Fruit fly (Drosophila melanogaster) whole organism, embryonic: Measurements from ENCODE around the gene mRpS26.

Experiments
- Adf1 ChIP-seq: fragments of 200-800 bp; sonication (Bioruptor generic); IDR thresholded peaks from 2 replicates; pipeline ENCODE4 v1.3.6; 2022; ENCODE audit warnings: missing biosample characterization, missing genetic modification characterization
- Asciz ChIP-seq: fragments of 200-800 bp; sonication (Bioruptor generic); optimal IDR thresholded peaks from 2 replicates; lab custom pipeline; 2017; ENCODE audit warnings: missing biosample characterization, mild to moderate bottlenecking, missing genetic modification characterization, missing genetic modification reagents
- Bdp1 ChIP-seq: fragments of 200-800 bp; sonication (Bioruptor generic); optimal IDR thresholded peaks from 3 replicates; lab custom pipeline; 2016; ENCODE audit warnings: missing biosample characterization, missing genetic modification characterization
- CG10431 ChIP-seq: fragments of 200-800 bp; sonication (Bioruptor generic); optimal IDR thresholded peaks from 3 replicates; lab custom pipeline; 2018; ENCODE audit warnings: missing biosample characterization, mild to moderate bottlenecking, missing genetic modification characterization
- CG10462 ChIP-seq: fragments of 200-800 bp; sonication (Bioruptor generic); optimal IDR thresholded peaks from 2 replicates; lab custom pipeline; 2016; ENCODE audit warnings: missing biosample characterization, missing genetic modification characterization
- CG10654 ChIP-seq: fragments of 200-800 bp; sonication (Bioruptor generic); optimal IDR thresholded peaks from 2 replicates; lab custom pipeline; 2016; ENCODE audit warnings: missing biosample characterization, missing genetic modification characterization
- CG11085 ChIP-seq: fragments of 200-800 bp; sonication (Bioruptor generic); IDR thresholded peaks from 2 replicates; pipeline ENCODE4 v1.3.6; 2022; ENCODE audit warnings: missing biosample characterization, missing genetic modification characterization
- CG11247 ChIP-seq: fragments of 200-800 bp; sonication (Bioruptor generic); IDR thresholded peaks from 2 replicates; pipeline ENCODE4 v1.3.6; 2022; ENCODE audit warnings: missing biosample characterization, missing genetic modification characterization
- CG11560 ChIP-seq: fragments of 200-800 bp; sonication (Bioruptor generic); IDR thresholded peaks from 3 replicates; pipeline ENCODE4 v1.3.6; 2022; ENCODE audit warnings: missing biosample characterization, missing genetic modification characterization
- CG13123 ChIP-seq: fragments of 200-800 bp; sonication (Bioruptor generic); optimal IDR thresholded peaks from 2 replicates; lab custom pipeline; 2016; ENCODE audit warnings: missing biosample characterization, missing genetic modification characterization
- CG15073 ChIP-seq: fragments of 200-800 bp; sonication (Bioruptor generic); optimal IDR thresholded peaks from 2 replicates; lab custom pipeline; 2016; ENCODE audit warnings: missing biosample characterization, missing genetic modification characterization
- CG15269 ChIP-seq: fragments of 200-800 bp; sonication (Bioruptor generic); optimal IDR thresholded peaks from 2 replicates; lab custom pipeline; 2018; ENCODE audit warnings: missing biosample characterization, mild to moderate bottlenecking, missing genetic modification characterization, moderate library complexity
- CG16779 ChIP-seq: fragments of 200-800 bp; sonication (Bioruptor generic); IDR thresholded peaks from 2 replicates; pipeline ENCODE4 v1.3.6; 2022; ENCODE audit warnings: missing biosample characterization, missing genetic modification characterization
- CG16813 ChIP-seq: fragments of 200-800 bp; sonication (Bioruptor generic); IDR thresholded peaks from 3 replicates; pipeline ENCODE4 v1.3.6; 2022; ENCODE audit warnings: missing biosample characterization, missing genetic modification characterization; ENCODE audit not compliant: partially characterized antibody
- CG5180 ChIP-seq: fragments of 200-800 bp; sonication (Bioruptor generic); optimal IDR thresholded peaks from 3 replicates; lab custom pipeline; 2017; ENCODE audit warnings: missing biosample characterization, missing genetic modification characterization, mild to moderate bottlenecking, moderate library complexity, missing genetic modification reagents
- CG6689 ChIP-seq: fragments of 200-800 bp; sonication (Bioruptor generic); IDR thresholded peaks from 2 replicates; pipeline ENCODE4 v1.3.6; 2022; ENCODE audit warnings: missing biosample characterization, missing genetic modification characterization
- CG8388 ChIP-seq: fragments of 200-800 bp; sonication (Bioruptor generic); optimal IDR thresholded peaks from 2 replicates; lab custom pipeline; 2019; ENCODE audit warnings: missing biosample characterization, mild to moderate bottlenecking, missing genetic modification characterization, moderate library complexity
- CG9215 ChIP-seq: fragments of 200-800 bp; sonication (Bioruptor generic); IDR thresholded peaks from 2 replicates; pipeline ENCODE4 v1.3.6; 2022; ENCODE audit warnings: missing biosample characterization, missing genetic modification characterization
- CG9609 ChIP-seq: fragments of 200-800 bp; sonication (Bioruptor generic); optimal IDR thresholded peaks from 3 replicates; lab custom pipeline; 2016; ENCODE audit warnings: missing biosample characterization, missing genetic modification characterization
- CkIIα-i1 ChIP-seq: fragments of 200-800 bp; sonication (Bioruptor generic); IDR thresholded peaks from 2 replicates; pipeline ENCODE4 v1.3.6; 2022; ENCODE audit warnings: missing biosample characterization, missing genetic modification characterization
- Dp ChIP-seq: fragments of 200-800 bp; sonication (Bioruptor generic); optimal IDR thresholded peaks from 2 replicates; lab custom pipeline; 2018; ENCODE audit warnings: missing biosample characterization, mild to moderate bottlenecking, missing genetic modification characterization, moderate library complexity
- Drgx ChIP-seq: fragments of 200-800 bp; sonication (Bioruptor generic); IDR thresholded peaks from 2 replicates; pipeline ENCODE4 v1.3.6; 2022; ENCODE audit warnings: missing biosample characterization, missing genetic modification characterization
- Fer1 ChIP-seq: fragments of 200-800 bp; sonication (Bioruptor generic); optimal IDR thresholded peaks from 2 replicates; lab custom pipeline; 2017; ENCODE audit warnings: missing biosample characterization, mild to moderate bottlenecking, missing genetic modification characterization
- Hr3 ChIP-seq: fragments of 200-800 bp; sonication (Bioruptor generic); optimal IDR thresholded peaks from 3 replicates; lab custom pipeline; 2016; ENCODE audit warnings: missing biosample characterization, missing genetic modification characterization
- Kr ChIP-seq: fragments of 200-800 bp; sonication (Bioruptor generic); optimal IDR thresholded peaks from 2 replicates; lab custom pipeline; 2017; ENCODE audit warnings: missing biosample characterization, mild to moderate bottlenecking, missing genetic modification characterization
- MBD-R2 ChIP-seq: fragments of 200-800 bp; sonication (Bioruptor generic); IDR thresholded peaks from 2 replicates; pipeline ENCODE4 v1.3.6; 2022; ENCODE audit warnings: missing biosample characterization, missing genetic modification characterization
- MTF-1 ChIP-seq: fragments of 200-800 bp; sonication (Bioruptor generic); optimal IDR thresholded peaks from 2 replicates; lab custom pipeline; 2018; ENCODE audit warnings: missing biosample characterization, mild to moderate bottlenecking, missing genetic modification characterization, borderline replicate concordance
- Meics ChIP-seq: fragments of 200-800 bp; sonication (Bioruptor generic); optimal IDR thresholded peaks from 2 replicates; lab custom pipeline; 2017; ENCODE audit warnings: missing biosample characterization, mild to moderate bottlenecking, missing genetic modification characterization
- Optix ChIP-seq: fragments of 200-800 bp; sonication (Bioruptor generic); IDR thresholded peaks from 3 replicates; pipeline ENCODE4 v1.3.6; 2022; ENCODE audit warnings: missing biosample characterization, missing genetic modification characterization
- Ptx1 ChIP-seq: fragments of 200-800 bp; sonication (Bioruptor generic); IDR thresholded peaks from 2 replicates; pipeline ENCODE4 v1.3.6; 2022; ENCODE audit warnings: missing biosample characterization, missing genetic modification characterization
- Trl ChIP-seq, 3 experiments: fragments of >200 bp in 2 of 3; fragments of 200-800 bp in 1 of 3; sonication (Bioruptor generic) in 1 of 3; optimal IDR thresholded peaks; 2 replicates in 1 of 3; 3 replicates in 2 of 3; lab custom pipeline; 2016 to 2017; ENCODE audit warnings: missing biosample characterization in 1 of 3, missing genetic modification characterization in 1 of 3
- ac ChIP-seq: fragments of 200-800 bp; sonication (Bioruptor generic); optimal IDR thresholded peaks from 3 replicates; lab custom pipeline; 2017; ENCODE audit warnings: missing biosample characterization, mild to moderate bottlenecking, missing genetic modification characterization
- al ChIP-seq: fragments of 200-800 bp; sonication (Bioruptor generic); IDR thresholded peaks from 2 replicates; pipeline ENCODE4 v1.3.6; 2022; ENCODE audit warnings: missing biosample characterization, missing genetic modification characterization
- ash1 ChIP-seq: fragments of 200-800 bp; sonication (Bioruptor generic); optimal IDR thresholded peaks from 2 replicates; lab custom pipeline; 2018; ENCODE audit warnings: missing biosample characterization, mild to moderate bottlenecking, missing genetic modification characterization
- bcd ChIP-seq: fragments of 200-800 bp; sonication (Bioruptor generic); optimal IDR thresholded peaks from 2 replicates; lab custom pipeline; 2017; ENCODE audit warnings: missing biosample characterization, mild to moderate bottlenecking, missing genetic modification characterization
- btn ChIP-seq: fragments of 200-800 bp; sonication (Bioruptor generic); optimal IDR thresholded peaks from 2 replicates; lab custom pipeline; 2016; ENCODE audit warnings: missing biosample characterization, missing genetic modification characterization
- cg ChIP-seq: fragments of 200-800 bp; sonication (Bioruptor generic); optimal IDR thresholded peaks from 3 replicates; lab custom pipeline; 2019; ENCODE audit warnings: missing biosample characterization, mild to moderate bottlenecking, missing genetic modification characterization, moderate library complexity
- crp ChIP-seq, 2 experiments: fragments of 200-800 bp; sonication (Bioruptor generic); optimal IDR thresholded peaks; 2 replicates in 1 of 2; 3 replicates in 1 of 2; lab custom pipeline; 2017; ENCODE audit warnings: missing biosample characterization in 2 of 2, missing genetic modification characterization in 2 of 2, mild to moderate bottlenecking in 1 of 2, moderate library complexity in 1 of 2
- exex ChIP-seq: fragments of 200-800 bp; sonication (Bioruptor generic); optimal IDR thresholded peaks from 4 replicates; lab custom pipeline; 2018; ENCODE audit warnings: missing biosample characterization, mild to moderate bottlenecking, missing genetic modification characterization, moderate library complexity
- fu2 ChIP-seq: fragments of 200-800 bp; sonication (Bioruptor generic); optimal IDR thresholded peaks from 2 replicates; lab custom pipeline; 2016; ENCODE audit warnings: missing biosample characterization, missing genetic modification characterization
- gsb ChIP-seq: fragments of 200-800 bp; sonication (Bioruptor generic); IDR thresholded peaks from 2 replicates; pipeline ENCODE4 v1.3.6; 2022; ENCODE audit warnings: missing biosample characterization, missing genetic modification characterization
- h ChIP-seq: fragments of >200 bp; optimal IDR thresholded peaks from 2 replicates; lab custom pipeline; 2017
- hkb ChIP-seq, 2 experiments: fragments of 200-800 bp in 1 of 2; fragments of >200 bp in 1 of 2; sonication (Bioruptor generic) in 1 of 2; IDR thresholded peaks in 1 of 2; optimal IDR thresholded peaks in 1 of 2; 2 replicates each; pipeline versions ENCODE4 v1.3.6 to Lab custom; 2017 to 2022; ENCODE audit warnings: missing biosample characterization in 1 of 2, missing genetic modification characterization in 1 of 2
- ind ChIP-seq: fragments of 200-800 bp; sonication (Bioruptor generic); optimal IDR thresholded peaks from 3 replicates; lab custom pipeline; 2016; ENCODE audit warnings: missing biosample characterization, missing genetic modification characterization
- ken ChIP-seq: fragments of 200-800 bp; sonication (Bioruptor generic); IDR thresholded peaks from 3 replicates; pipeline ENCODE4 v1.3.6; 2022; ENCODE audit warnings: missing biosample characterization, missing genetic modification characterization
- nom ChIP-seq: fragments of 200-800 bp; sonication (Bioruptor generic); optimal IDR thresholded peaks from 2 replicates; lab custom pipeline; 2017; ENCODE audit warnings: missing biosample characterization, missing genetic modification characterization, mild to moderate bottlenecking, moderate library complexity, missing genetic modification reagents
- pb ChIP-seq: fragments of 200-800 bp; sonication (Bioruptor generic); optimal IDR thresholded peaks from 3 replicates; lab custom pipeline; 2016; ENCODE audit warnings: missing biosample characterization, missing genetic modification characterization
- trem ChIP-seq: fragments of 200-800 bp; optimal IDR thresholded peaks from 3 replicates; lab custom pipeline; 2019; ENCODE audit warnings: missing biosample characterization, mild to moderate bottlenecking, missing genetic modification characterization, moderate library complexity

mRpS26 gene

dm6 chr3L:18114038-18114926 is 7.9 kb downstream of the mRpS26 start (continued):
- peak; percentile 43 for TF ChIP-seq CG5180 (GFP tag; lab: Kevin White, UChicago)
- no peak; the same call in 1 of the 2 replicates for TF ChIP-seq CG6689 (GFP tag; lab: Robert Waterston, UW)
- TF ChIP-seq CkIIα-i1, result no peak
- TF ChIP-seq CG13123, result no peak
- TF ChIP-seq Kr, result no peak
- TF ChIP-seq CG10431 (GFP tag; lab: Kevin White, UChicago), result peak; percentile 95
- no peak for TF ChIP-seq gsb (GFP tag; lab: Robert Waterston, UW)
- TF ChIP-seq btn, result peak; percentile 64
- peak; percentile 18 for TF ChIP-seq exex (tag; lab: Kevin White, UChicago)
- TF ChIP-seq Meics, result peak; percentile 66
- peak; percentile 14 for TF ChIP-seq Bdp1 (GFP tag; lab: Kevin White, UChicago)
- TF ChIP-seq bcd (GFP tag; lab: Kevin White, UChicago), result no peak
- TF ChIP-seq al (GFP tag; lab: Robert Waterston, UW), result no peak
- TF ChIP-seq MTF-1 (GFP tag; lab: Kevin White, UChicago), result peak; percentile 55
- TF ChIP-seq cg, result no peak
- TF ChIP-seq CG16779 (GFP tag; lab: Robert Waterston, UW), result peak; percentile 70
- no peak for TF ChIP-seq CG8388 (GFP tag; lab: Kevin White, UChicago)
- TF ChIP-seq Trl (optimal IDR thresholded peaks at IDR 0.05; lab: Kevin White, UChicago), result peak in 1 of 2 experiments; percentile 2
- peak; percentile 54 for TF ChIP-seq Trl (GFP tag; optimal IDR thresholded peaks at IDR 0.05; lab: Kevin White, UChicago)
- peak; percentile 59 for TF ChIP-seq pb (GFP tag; lab: Kevin White, UChicago)
- TF ChIP-seq CG15269 (tag; lab: Kevin White, UChicago), result peak; percentile 73
- TF ChIP-seq CG10654 (GFP tag; lab: Kevin White, UChicago), result peak; percentile 21
- TF ChIP-seq CG11560 (tag; lab: Robert Waterston, UW), result no peak
- peak; percentile 37 for TF ChIP-seq Asciz
- TF ChIP-seq ac (GFP tag; lab: Kevin White, UChicago), result no peak
- TF ChIP-seq CG16813 (GFP tag; lab: Robert Waterston, UW), result no peak
- no peak for TF ChIP-seq h (lab: Kevin White, UChicago)
- TF ChIP-seq Optix (GFP tag; lab: Robert Waterston, UW), result no peak; the same call in 2 of the 3 replicates
- TF ChIP-seq nom (GFP tag; lab: Kevin White, UChicago), result peak; percentile 3
- no peak for TF ChIP-seq CG9609 (GFP tag; lab: Kevin White, UChicago)
- 0 out of 3 replicates have a peak, but pooled peaks have one; percentile 15 for TF ChIP-seq ken (GFP tag; lab: Robert Waterston, UW)
- TF ChIP-seq hkb (optimal IDR thresholded peaks at IDR 0.05; lab: Kevin White, UChicago), result no peak
- TF ChIP-seq hkb (GFP tag; IDR thresholded peaks at IDR 0.05; lab: Robert Waterston, UW), result peak; percentile 53; the same call in 1 of the 2 replicates
- TF ChIP-seq crp (GFP tag; optimal IDR thresholded peaks at IDR 0.05; lab: Kevin White, UChicago), result no peak
- no peak for TF ChIP-seq CG11085 (GFP tag; lab: Robert Waterston, UW)
- TF ChIP-seq Dp (GFP tag; lab: Kevin White, UChicago), result peak; percentile 8
- TF ChIP-seq Adf1 (GFP tag; lab: Robert Waterston, UW), result peak; percentile 24; the same call in 1 of the 2 replicates
- TF ChIP-seq CG10462 (GFP tag; lab: Kevin White, UChicago), result peak; percentile 0
- no peak for TF ChIP-seq CG9215
- TF ChIP-seq Drgx (GFP tag; lab: Robert Waterston, UW), result peak; percentile 13; the same call in 1 of the 2 replicates
- no peak for TF ChIP-seq Fer1
- TF ChIP-seq trem, result peak; percentile 18
- TF ChIP-seq Ptx1 (GFP tag; lab: Robert Waterston, UW), result peak; percentile 32; the same call in 1 of the 2 replicates
- TF ChIP-seq ind (GFP tag; lab: Kevin White, UChicago), result no peak
- TF ChIP-seq MBD-R2 (GFP tag; lab: Robert Waterston, UW), result no peak; the same call in 1 of the 2 replicates
- peak; percentile 69 for TF ChIP-seq CG11247 (GFP tag; lab: Robert Waterston, UW)
- no peak for TF ChIP-seq fu2
- TF ChIP-seq Hr3 (GFP tag; lab: Kevin White, UChicago), result peak; percentile 33
- no peak for TF ChIP-seq CG15073 (GFP tag; lab: Kevin White, UChicago)
- TF ChIP-seq ash1 (GFP tag; lab: Kevin White, UChicago), result peak; percentile 6
